Worm (Caenorhabditis elegans): ENCODE data around the gene F32D1.8.

F32D1.8 gene

ce11 chrV:4366440-4366839, 11.1 kb downstream of the F32D1.8 start, which contains the start of gene F32D1.11:
Gene F32D1.11 (minus strand): TSS chrV:4366540.
- no peak for TF ChIP-seq ets-4 (tag; optimal IDR thresholded peaks at IDR 0.05)
- TF ChIP-seq syd-9 (tag; optimal IDR thresholded peaks at IDR 0.05) = no peak
- TF ChIP-seq zip-5 (tag; optimal IDR thresholded peaks at IDR 0.05) = no peak
- TF ChIP-seq ceh-9 (tag; optimal IDR thresholded peaks at IDR 0.05) = no peak
- no peak for TF ChIP-seq tbx-2 (tag; optimal IDR thresholded peaks at IDR 0.05)
- no peak for TF ChIP-seq sox-2 (GFP tag; IDR thresholded peaks at IDR 0.05)
- no peak for TF ChIP-seq ama-1 (optimal IDR thresholded peaks at IDR 0.05)
- TF ChIP-seq pqm-1 (tag; optimal IDR thresholded peaks at IDR 0.05) = no peak
- no peak for TF ChIP-seq fkh-6 (tag; optimal IDR thresholded peaks at IDR 0.05)
- TF ChIP-seq ttx-3 (tag; optimal IDR thresholded peaks at IDR 0.05) = no peak
- no peak for TF ChIP-seq ceh-34 (tag; optimal IDR thresholded peaks at IDR 0.05)
- no peak for TF ChIP-seq C08G9.2 (tag; optimal IDR thresholded peaks at IDR 0.05)
- no peak for TF ChIP-seq pag-3 (tag; optimal IDR thresholded peaks at IDR 0.05; ENCODE audit: borderline replicate concordance)
- no peak for TF ChIP-seq C38D4.7 (GFP tag; optimal IDR thresholded peaks at IDR 0.05)
- no peak for TF ChIP-seq ceh-14 (tag; optimal IDR thresholded peaks at IDR 0.05)
- no peak for TF ChIP-seq ceh-45 (GFP tag; IDR thresholded peaks at IDR 0.05)
- no peak for TF ChIP-seq pha-4 (tag; optimal IDR thresholded peaks at IDR 0.05)
- no peak for TF ChIP-seq nhr-232 (tag; optimal IDR thresholded peaks at IDR 0.05)
- TF ChIP-seq unc-42 (tag; optimal IDR thresholded peaks at IDR 0.05) = no peak
- no peak for TF ChIP-seq ceh-6 (GFP tag; optimal IDR thresholded peaks at IDR 0.05)

ce11 chrV:4364517-4364916, 13.0 kb downstream of the F32D1.8 start, which contains the start of gene grl-13:
Gene grl-13 (minus strand): TSS chrV:4364617.
- TF ChIP-seq elt-4 (tag; optimal IDR thresholded peaks at IDR 0.05) = no peak
- TF ChIP-seq lim-6 (tag; optimal IDR thresholded peaks at IDR 0.05) = no peak
- no peak for TF ChIP-seq ceh-45 (GFP tag; IDR thresholded peaks at IDR 0.05)
- no peak for TF ChIP-seq C08G9.2 (tag; optimal IDR thresholded peaks at IDR 0.05)
- TF ChIP-seq npax-4 (tag; optimal IDR thresholded peaks at IDR 0.05) = no peak
- TF ChIP-seq tbx-2 (tag; optimal IDR thresholded peaks at IDR 0.05) = no peak
- TF ChIP-seq ceh-9 (tag; optimal IDR thresholded peaks at IDR 0.05) = no peak
- no peak for TF ChIP-seq pha-2 (tag; optimal IDR thresholded peaks at IDR 0.05)
- TF ChIP-seq pqm-1 (tag; optimal IDR thresholded peaks at IDR 0.05) = no peak
- no peak for TF ChIP-seq ceh-31 (tag; optimal IDR thresholded peaks at IDR 0.05)
- no peak for TF ChIP-seq ztf-16 (tag; optimal IDR thresholded peaks at IDR 0.05)
- no peak for TF ChIP-seq che-1 (tag; optimal IDR thresholded peaks at IDR 0.05)
- no peak for TF ChIP-seq ets-4 (tag; optimal IDR thresholded peaks at IDR 0.05)
- no peak for TF ChIP-seq ama-1 (optimal IDR thresholded peaks at IDR 0.05)
- TF ChIP-seq nfya-1 (tag; optimal IDR thresholded peaks at IDR 0.05) = no peak
- no peak for TF ChIP-seq ttx-3 (tag; optimal IDR thresholded peaks at IDR 0.05)
- no peak for TF ChIP-seq fax-1 (tag; optimal IDR thresholded peaks at IDR 0.05)
- TF ChIP-seq lin-11 (tag; optimal IDR thresholded peaks at IDR 0.05) = no peak
- TF ChIP-seq Y22D7AL.16 (tag; optimal IDR thresholded peaks at IDR 0.05) = no peak

- TF ChIP-seq ceh-19 (GFP tag; optimal IDR thresholded peaks at IDR 0.05) (no peak), pha-4 (tag; optimal IDR thresholded peaks at IDR 0.05) (no peak), ceh-2 (tag; optimal IDR thresholded peaks at IDR 0.05) (no peak), unc-55 (GFP tag; optimal IDR thresholded peaks at IDR 0.05) (peak; percentile 4)
Observed at ce11 chrV:4361505-4361904, 16.0 kb downstream of the F32D1.8 start, which contains the start of gene F32D1.3. Gene F32D1.3 (minus strand): TSS chrV:4361569.

- no peak for TF ChIP-seq hlh-6 (tag; optimal IDR thresholded peaks at IDR 0.05)
- no peak for TF ChIP-seq ceh-19 (GFP tag; optimal IDR thresholded peaks at IDR 0.05)
- TF ChIP-seq C08G9.2 (tag; optimal IDR thresholded peaks at IDR 0.05) = no peak
- TF ChIP-seq madf-2 (tag; optimal IDR thresholded peaks at IDR 0.05) = no peak
- TF ChIP-seq ceh-31 (tag; optimal IDR thresholded peaks at IDR 0.05) = no peak
- no peak for TF ChIP-seq tbx-2 (tag; optimal IDR thresholded peaks at IDR 0.05)
- TF ChIP-seq unc-86 (tag; optimal IDR thresholded peaks at IDR 0.05) = no peak
- peak; percentile 48 for TF ChIP-seq unc-42 (tag; optimal IDR thresholded peaks at IDR 0.05)
- no peak for TF ChIP-seq mec-3 (tag; optimal IDR thresholded peaks at IDR 0.05; ENCODE audit: borderline replicate concordance)
- TF ChIP-seq pax-1 (tag; optimal IDR thresholded peaks at IDR 0.05) = no peak
- TF ChIP-seq hlh-30 (tag; optimal IDR thresholded peaks at IDR 0.05; ENCODE audit: insufficient read depth) = no peak
- TF ChIP-seq K02D7.2 (tag; optimal IDR thresholded peaks at IDR 0.05) = no peak
- TF ChIP-seq unc-55 (GFP tag; optimal IDR thresholded peaks at IDR 0.05) = peak; percentile 71
- no peak for TF ChIP-seq fax-1 (tag; optimal IDR thresholded peaks at IDR 0.05)
- no peak for TF ChIP-seq lim-6 (tag; optimal IDR thresholded peaks at IDR 0.05)
- no peak for TF ChIP-seq nhr-11 (tag; optimal IDR thresholded peaks at IDR 0.05)
- no peak for TF ChIP-seq pqm-1 (tag; optimal IDR thresholded peaks at IDR 0.05)
Observed at ce11 chrV:4360018-4360417, 17.5 kb downstream of the F32D1.8 start.
